Fruit fly (Drosophila melanogaster): Measurements from ENCODE around the gene CG34247.

DNA sequence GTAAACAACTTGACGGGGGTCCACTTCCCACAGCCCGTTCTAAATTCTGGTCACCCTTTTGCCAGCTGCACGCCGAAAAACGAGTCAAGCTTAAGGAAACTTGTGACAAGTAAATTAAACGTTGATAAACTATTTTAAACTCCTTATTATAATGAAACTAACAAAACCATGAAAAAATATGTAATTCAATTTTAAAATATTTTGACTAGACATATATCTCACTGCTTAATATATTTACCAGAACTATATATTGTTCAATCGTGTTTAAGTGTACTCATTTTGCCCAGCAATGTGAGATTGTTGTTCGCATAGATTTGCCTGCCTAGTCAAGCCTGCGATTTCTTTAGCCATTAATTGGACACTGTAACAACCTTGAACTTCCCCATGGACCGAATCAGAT, 1.9 kb downstream of the CG34247 start, which contains the start of gene CG13053:
- TF ChIP-seq CG8478 (optimal IDR thresholded peaks at IDR 0.05) (no peak), CTCF (optimal IDR thresholded peaks at IDR 0.05) (no peak)

All from S2 (cell line).